Fruit fly (Drosophila melanogaster) whole organism, adult: ENCODE measurements around the gene P5CDh2.

Experiments used
- CG11617 ChIP-seq: fragments of 200-800 bp; sonication (Bioruptor generic); optimal IDR thresholded peaks from 2 replicates; lab custom pipeline; 2017; ENCODE audit warnings: mild to moderate bottlenecking, missing biosample characterization, missing genetic modification reagents, missing genetic modification characterization
- CG12768 ChIP-seq: fragments of 200-800 bp; sonication (Bioruptor generic); optimal IDR thresholded peaks from 2 replicates; lab custom pipeline; 2017; ENCODE audit warnings: missing biosample characterization, missing genetic modification characterization, mild to moderate bottlenecking, moderate library complexity, missing genetic modification reagents
- CG14711 ChIP-seq: fragments of 200-800 bp; sonication (Bioruptor generic); optimal IDR thresholded peaks from 2 replicates; lab custom pipeline; 2018; ENCODE audit warnings: missing biosample characterization, mild to moderate bottlenecking, missing genetic modification characterization, moderate library complexity
- CG1620 ChIP-seq: fragments of 200-800 bp; sonication (Bioruptor generic); optimal IDR thresholded peaks from 2 replicates; lab custom pipeline; 2016; ENCODE audit warnings: missing biosample characterization, missing genetic modification characterization
- CG33017 ChIP-seq: fragments of 200-800 bp; sonication (Bioruptor generic); optimal IDR thresholded peaks from 2 replicates; lab custom pipeline; 2018; ENCODE audit warnings: missing biosample characterization, mild to moderate bottlenecking, missing genetic modification characterization, moderate library complexity
- CG5204 ChIP-seq: fragments of 200-800 bp; sonication (Bioruptor generic); optimal IDR thresholded peaks from 2 replicates; lab custom pipeline; 2016; ENCODE audit warnings: missing biosample characterization, missing genetic modification characterization
- CG7045 ChIP-seq: fragments of 200-800 bp; sonication (Bioruptor generic); optimal IDR thresholded peaks from 2 replicates; lab custom pipeline; 2017; ENCODE audit warnings: missing biosample characterization, mild to moderate bottlenecking, missing genetic modification characterization
- CG7101 ChIP-seq: fragments of 200-800 bp; sonication (Bioruptor generic); optimal IDR thresholded peaks from 2 replicates; lab custom pipeline; 2018; ENCODE audit warnings: missing biosample characterization, mild to moderate bottlenecking, missing genetic modification characterization, moderate library complexity
- Clk ChIP-seq: fragments of 200-800 bp; sonication (Bioruptor generic); optimal IDR thresholded peaks from 2 replicates; lab custom pipeline; 2017; ENCODE audit warnings: missing biosample characterization, missing genetic modification characterization
- Crg-1 ChIP-seq: fragments of 200-800 bp; sonication (Bioruptor generic); optimal IDR thresholded peaks from 2 replicates; lab custom pipeline; 2016; ENCODE audit warnings: missing biosample characterization, missing genetic modification characterization
- Hr96 ChIP-seq: fragments of 200-800 bp; sonication (Bioruptor generic); optimal IDR thresholded peaks from 2 replicates; lab custom pipeline; 2016; ENCODE audit warnings: missing biosample characterization, missing genetic modification characterization
- Mnt ChIP-seq: fragments of 200-800 bp; sonication (Bioruptor generic); optimal IDR thresholded peaks from 2 replicates; lab custom pipeline; 2016; ENCODE audit warnings: missing biosample characterization, mild to moderate bottlenecking, missing genetic modification characterization
- bab1 ChIP-seq: fragments of 200-800 bp; sonication (Bioruptor generic); optimal IDR thresholded peaks from 3 replicates; lab custom pipeline; 2019; ENCODE audit warnings: missing biosample characterization, mild to moderate bottlenecking, missing genetic modification characterization, moderate library complexity
- cic ChIP-seq: fragments of 200-800 bp; sonication (Bioruptor generic); optimal IDR thresholded peaks from 2 replicates; lab custom pipeline; 2017; ENCODE audit warnings: missing biosample characterization, mild to moderate bottlenecking, missing genetic modification characterization, moderate library complexity
- cnc ChIP-seq, 2 experiments: fragments of >200 bp; optimal IDR thresholded peaks; 2 replicates each; lab custom pipeline; 2017
- kay ChIP-seq: fragments of 200-800 bp; sonication (Bioruptor generic); peaks from one replicate; lab custom pipeline; 2016; ENCODE audit warnings: missing biosample characterization, missing genetic modification characterization, borderline replicate concordance
- ovo ChIP-seq: fragments of 200-800 bp; sonication (Bioruptor generic); optimal IDR thresholded peaks from 2 replicates; lab custom pipeline; 2016; ENCODE audit warnings: missing biosample characterization, missing genetic modification characterization
- pad ChIP-seq: fragments of 200-800 bp; sonication (Bioruptor generic); optimal IDR thresholded peaks from 3 replicates; lab custom pipeline; 2017; ENCODE audit warnings: missing biosample characterization, missing genetic modification characterization, mild to moderate bottlenecking, moderate library complexity, missing genetic modification reagents
- tj ChIP-seq: fragments of 200-800 bp; sonication (Bioruptor generic); optimal IDR thresholded peaks from 3 replicates; lab custom pipeline; 2017; ENCODE audit warnings: missing biosample characterization, mild to moderate bottlenecking, missing genetic modification characterization, moderate library complexity
- toe ChIP-seq: fragments of 200-800 bp; sonication (Bioruptor generic); optimal IDR thresholded peaks from 2 replicates; lab custom pipeline; 2016; ENCODE audit warnings: missing biosample characterization, missing genetic modification characterization

P5CDh2 gene

DNA sequence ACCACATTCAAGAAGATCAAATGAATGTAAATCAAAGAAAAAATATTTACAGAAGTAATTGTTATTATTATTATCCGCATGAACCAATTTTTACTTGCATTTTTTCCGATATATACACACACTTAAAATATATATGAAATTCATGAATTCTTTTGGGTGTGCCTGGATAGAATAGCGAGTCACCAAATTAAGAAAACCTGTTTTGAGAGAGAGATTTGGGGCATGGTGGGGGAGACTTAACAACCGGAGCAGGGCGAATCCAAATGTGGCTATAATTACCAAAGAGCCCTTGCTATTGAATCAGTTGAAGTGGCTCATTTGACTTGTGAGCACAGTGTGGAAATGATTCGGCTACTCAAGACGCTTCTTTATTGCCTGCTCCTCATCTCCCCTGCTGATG is 35.7 kb downstream of the P5CDh2 start, which contains the start of gene Qsox2:
Qsox2 (plus strand) TSS at position 301 of the 400 bp plus-strand sequence.
- TF ChIP-seq bab1 (GFP tag; lab: Kevin White, UChicago), result no peak

DNA sequence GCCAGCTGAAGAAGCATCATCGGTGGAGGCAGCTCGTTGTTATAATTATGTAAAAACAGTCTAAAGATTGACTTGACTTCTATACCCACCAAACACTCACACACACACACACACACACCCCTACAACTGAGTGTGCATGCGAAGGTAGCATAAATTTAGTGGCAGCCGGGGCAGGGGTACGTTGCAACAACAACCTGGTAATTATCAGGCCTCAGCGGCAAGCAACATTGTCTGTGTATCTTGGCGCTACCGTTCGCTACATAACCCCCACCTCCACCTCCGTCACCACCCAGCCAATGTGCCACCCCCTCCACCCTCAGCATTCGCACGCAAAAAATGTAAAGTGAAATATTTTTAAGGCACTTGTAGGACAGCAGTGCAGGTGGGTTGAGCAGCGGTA is 39.3 kb downstream of the P5CDh2 start:
- TF ChIP-seq kay (GFP tag; lab: Kevin White, UChicago) (no peak), CG14711 (tag; lab: Kevin White, UChicago) (no peak), cnc (optimal IDR thresholded peaks at IDR 0.05; lab: Kevin White, UChicago) (no peak), ovo (no peak), CG5204 (no peak), tj (GFP tag; lab: Kevin White, UChicago) (no peak), CG7045 (GFP tag; lab: Kevin White, UChicago) (no peak), pad (no peak), Mnt (GFP tag; lab: Kevin White, UChicago) (no peak), CG12768 (no peak), CG11617 (no peak), cic (GFP tag; lab: Kevin White, UChicago) (no peak), Hr96 (GFP tag; lab: Kevin White, UChicago) (no peak), CG33017 (tag; lab: Kevin White, UChicago) (no peak), Crg-1 (GFP tag; lab: Kevin White, UChicago) (no peak)

DNA sequence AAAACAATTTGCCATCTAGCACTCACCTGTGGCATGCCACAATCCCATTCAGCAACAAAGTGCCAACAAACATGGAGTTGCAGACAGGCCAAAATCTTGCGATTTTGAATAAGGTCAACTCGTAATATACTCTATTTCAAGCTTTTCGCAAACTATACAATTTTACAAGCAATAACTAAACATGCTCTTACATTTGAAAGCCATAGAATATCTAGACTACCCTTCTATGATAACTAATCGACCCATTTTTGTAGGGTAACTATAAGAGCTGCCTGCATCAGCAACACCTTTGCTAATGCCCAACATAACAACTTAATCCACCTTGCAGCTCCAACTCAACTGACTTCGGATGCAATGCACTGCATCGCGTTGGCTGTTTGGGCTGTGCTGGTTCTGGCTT is 42.8 kb downstream of the P5CDh2 start:
- no peak for TF ChIP-seq CG11617
- TF ChIP-seq CG5204, result no peak
- no peak for TF ChIP-seq cic (GFP tag; lab: Kevin White, UChicago)
- TF ChIP-seq cnc (optimal IDR thresholded peaks at IDR 0.05; lab: Kevin White, UChicago), result no peak
- TF ChIP-seq CG7101 (tag; lab: Kevin White, UChicago), result no peak
- no peak for TF ChIP-seq CG33017 (tag; lab: Kevin White, UChicago)
- TF ChIP-seq Mnt (GFP tag; lab: Kevin White, UChicago), result no peak
- no peak for TF ChIP-seq CG12768
- no peak for TF ChIP-seq Hr96 (GFP tag; lab: Kevin White, UChicago)
- no peak for TF ChIP-seq CG14711 (tag; lab: Kevin White, UChicago)
- TF ChIP-seq bab1 (GFP tag; lab: Kevin White, UChicago), result no peak
- TF ChIP-seq pad, result no peak
- TF ChIP-seq CG7045 (GFP tag; lab: Kevin White, UChicago), result no peak

DNA sequence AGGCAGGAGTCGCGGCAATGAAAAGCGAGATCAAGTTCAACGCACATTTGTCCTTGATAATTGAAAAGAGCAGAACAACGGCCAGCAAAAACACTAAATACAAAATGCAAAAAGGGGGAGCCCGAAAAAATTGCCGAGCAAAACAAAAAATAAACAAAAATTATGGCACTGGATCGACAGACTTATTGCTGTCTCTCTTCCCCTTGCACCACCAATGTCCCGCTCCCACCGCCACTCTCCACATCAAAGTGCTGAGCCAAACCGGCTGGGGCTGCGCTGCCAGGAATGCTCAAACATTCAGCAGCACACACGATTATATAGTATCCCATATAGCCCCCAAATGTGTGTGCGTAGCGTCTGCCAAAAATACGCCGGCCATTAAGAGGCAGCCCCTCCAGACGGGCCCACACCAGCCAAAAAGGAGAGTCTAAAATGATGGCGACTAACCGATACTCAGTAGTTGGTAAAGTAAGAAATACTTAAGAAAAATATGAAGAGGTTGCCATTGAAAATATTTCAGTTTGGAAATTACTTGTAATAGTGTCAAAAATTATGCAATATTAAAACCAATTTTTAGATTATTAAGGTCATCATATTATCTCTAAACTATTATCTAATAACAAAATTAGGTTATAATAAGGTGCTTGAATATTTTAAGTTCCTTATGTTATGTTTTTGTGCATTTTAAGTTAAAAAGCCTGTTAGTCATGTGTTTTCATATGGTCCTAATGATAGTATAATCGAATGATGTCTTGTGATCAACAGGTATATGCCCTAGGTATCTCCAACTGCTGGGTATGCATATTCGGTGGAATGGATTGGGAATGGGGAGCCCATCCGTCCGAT is 43.9 kb downstream of the P5CDh2 start:
- TF ChIP-seq CG12768, result no peak

DNA sequence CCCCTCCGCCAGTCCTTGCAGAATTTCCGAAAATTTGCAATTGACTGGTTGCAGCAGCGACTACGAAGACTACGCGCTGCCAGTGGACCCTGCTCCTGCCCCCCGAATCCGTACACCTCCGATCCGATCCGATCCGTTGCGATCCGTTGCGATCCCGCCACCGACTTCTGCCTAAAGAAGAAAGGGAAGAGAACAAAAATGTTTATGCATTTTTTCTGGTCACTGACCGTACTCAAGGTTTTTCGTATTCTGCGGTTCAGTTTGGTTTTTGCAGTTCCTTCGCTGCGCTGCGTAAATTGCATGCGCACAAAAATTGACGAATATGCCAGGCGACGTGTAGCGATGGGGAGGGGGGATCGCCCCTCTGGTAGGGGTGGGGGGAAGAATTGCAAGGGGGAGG is 44.5 kb downstream of the P5CDh2 start:
- TF ChIP-seq cic (GFP tag; lab: Kevin White, UChicago), result no peak
- TF ChIP-seq CG1620, result no peak
- TF ChIP-seq CG14711 (tag; lab: Kevin White, UChicago), result no peak
- no peak for TF ChIP-seq kay (GFP tag; lab: Kevin White, UChicago)
- no peak for TF ChIP-seq CG12768
- TF ChIP-seq ovo, result no peak
- TF ChIP-seq CG11617, result no peak
- TF ChIP-seq cnc (optimal IDR thresholded peaks at IDR 0.05; lab: Kevin White, UChicago), result no peak
- TF ChIP-seq Hr96 (GFP tag; lab: Kevin White, UChicago), result no peak
- TF ChIP-seq Crg-1 (GFP tag; lab: Kevin White, UChicago), result no peak
- TF ChIP-seq CG33017 (tag; lab: Kevin White, UChicago), result no peak
- TF ChIP-seq toe, result no peak
- no peak for TF ChIP-seq Clk
- TF ChIP-seq CG7101 (tag; lab: Kevin White, UChicago), result no peak
- TF ChIP-seq tj (GFP tag; lab: Kevin White, UChicago), result no peak
- no peak for TF ChIP-seq Mnt (GFP tag; lab: Kevin White, UChicago)
- no peak for TF ChIP-seq CG5204

DNA sequence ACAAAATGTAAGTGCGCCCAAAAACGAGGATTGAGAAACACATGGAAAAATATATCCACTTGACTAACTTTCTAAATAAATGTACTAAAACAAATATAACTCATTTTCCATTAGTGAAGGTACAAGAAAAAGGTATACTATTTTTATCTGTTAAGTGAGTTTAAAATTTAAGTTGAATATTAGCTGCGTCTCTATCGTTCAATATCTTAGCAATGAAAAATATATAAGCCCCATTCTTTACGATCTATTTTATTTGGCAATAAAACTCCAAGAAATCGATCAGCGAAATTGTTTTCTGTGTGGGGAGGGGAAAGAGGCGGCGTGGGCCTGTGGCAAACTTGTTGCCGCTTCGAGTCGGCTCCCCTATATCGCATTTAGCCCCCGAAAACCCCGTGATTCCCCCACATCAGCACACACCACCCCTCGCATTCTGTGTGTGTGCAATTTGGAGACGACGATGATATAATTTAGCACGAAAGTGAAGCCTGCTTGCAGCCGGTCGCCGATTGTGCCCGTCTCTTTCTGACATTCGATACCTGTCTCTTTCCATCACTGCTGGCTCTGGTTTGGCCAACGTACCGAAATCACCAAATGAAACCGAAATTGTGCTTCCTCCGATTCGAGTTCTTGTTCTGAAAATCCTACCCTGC is 45.1 kb downstream of the P5CDh2 start:
- TF ChIP-seq cic (GFP tag; lab: Kevin White, UChicago) (no peak), toe (no peak), CG14711 (tag; lab: Kevin White, UChicago) (no peak), pad (no peak), Hr96 (GFP tag; lab: Kevin White, UChicago) (no peak), CG33017 (tag; lab: Kevin White, UChicago) (no peak), CG5204 (no peak), ovo (no peak), bab1 (GFP tag; lab: Kevin White, UChicago) (no peak), Clk (no peak), CG7045 (GFP tag; lab: Kevin White, UChicago) (no peak), tj (GFP tag; lab: Kevin White, UChicago) (no peak), Mnt (GFP tag; lab: Kevin White, UChicago) (no peak), CG1620 (no peak)

DNA sequence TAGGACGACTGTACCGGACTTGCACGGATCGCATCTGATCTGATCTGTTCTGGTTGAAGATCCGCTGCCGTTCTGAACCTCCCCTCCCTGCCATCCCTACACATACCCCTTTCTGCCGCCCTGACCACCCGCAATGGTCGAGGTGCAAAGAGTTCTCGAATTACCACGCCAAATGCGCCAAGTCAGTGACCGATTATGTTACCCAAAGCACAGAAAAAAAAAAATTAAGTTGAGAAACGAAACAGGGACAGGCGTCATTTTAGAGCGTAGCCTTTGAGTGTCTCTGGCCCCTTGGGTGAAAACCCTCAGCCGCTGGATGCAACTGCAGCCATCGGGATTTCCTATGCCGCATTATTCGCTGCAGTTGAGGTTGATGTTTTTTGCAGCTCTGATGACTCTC is 46.0 kb downstream of the P5CDh2 start:
- TF ChIP-seq cic (GFP tag; lab: Kevin White, UChicago) (no peak), CG5204 (no peak), pad (no peak), CG7101 (tag; lab: Kevin White, UChicago) (no peak), CG33017 (tag; lab: Kevin White, UChicago) (no peak), bab1 (GFP tag; lab: Kevin White, UChicago) (no peak), Mnt (GFP tag; lab: Kevin White, UChicago) (no peak), kay (GFP tag; lab: Kevin White, UChicago) (no peak), CG1620 (no peak), tj (GFP tag; lab: Kevin White, UChicago) (no peak), CG12768 (no peak), CG11617 (no peak)
